Worm (Caenorhabditis elegans) whole organism, young adult: ENCODE results near the gene T24F1.7.

Source experiments
- B0336.3 ChIP-seq: fragments of 200-800 bp; sonication (Bioruptor generic); IDR thresholded peaks from 2 replicates; pipeline ENCODE4 v1.3.6; 2022; ENCODE audit warnings: missing genetic modification characterization, missing compliant biosample characterization
- C17E4.6 ChIP-seq: fragments of 200-800 bp; sonication (Bioruptor generic); IDR thresholded peaks from 2 replicates; pipeline ENCODE4 v1.3.6; 2022; ENCODE audit warnings: missing genetic modification reagents, missing genetic modification characterization, missing compliant biosample characterization
- F10E7.11 ChIP-seq: sonication (generic microtip); optimal IDR thresholded peaks from 2 replicates; lab custom pipeline; 2017; ENCODE audit warnings: mild to moderate bottlenecking, missing genetic modification characterization, moderate library complexity, missing compliant biosample characterization
- F39B2.1 ChIP-seq: fragments of 200-800 bp; sonication (Bioruptor generic); IDR thresholded peaks from 2 replicates; pipeline ENCODE4 v1.3.6; 2022; ENCODE audit warnings: missing genetic modification reagents, missing genetic modification characterization, missing compliant biosample characterization
- F55B11.4 ChIP-seq: sonication (generic microtip); optimal IDR thresholded peaks from 2 replicates; lab custom pipeline; 2016; ENCODE audit warnings: missing compliant biosample characterization, missing genetic modification characterization, borderline replicate concordance; ENCODE audit not compliant: insufficient read depth
- F57C9.4 ChIP-seq: sonication (generic microtip); optimal IDR thresholded peaks from 2 replicates; lab custom pipeline; 2017; ENCODE audit warnings: mild to moderate bottlenecking, missing genetic modification characterization, missing compliant biosample characterization
- K11D2.4 ChIP-seq: fragments of 200-800 bp; sonication (Bioruptor generic); IDR thresholded peaks from 2 replicates; pipeline ENCODE4 v1.3.6; 2022; ENCODE audit warnings: missing genetic modification reagents, missing genetic modification characterization, missing compliant biosample characterization
- T07F8.4 ChIP-seq: sonication (generic microtip); optimal IDR thresholded peaks from 2 replicates; lab custom pipeline; 2016; ENCODE audit warnings: mild to moderate bottlenecking, missing genetic modification characterization, moderate library complexity, missing compliant biosample characterization
- athp-1 ChIP-seq: sonication (generic microtip); optimal IDR thresholded peaks from 2 replicates; lab custom pipeline; 2017; ENCODE audit warnings: mild to moderate bottlenecking, missing genetic modification characterization, missing compliant biosample characterization
- bed-1 ChIP-seq: fragments of 200-800 bp; sonication (Bioruptor generic); IDR thresholded peaks from 2 replicates; pipeline ENCODE4 v1.3.6; 2022; ENCODE audit warnings: missing genetic modification reagents, missing genetic modification characterization, missing compliant biosample characterization
- bed-2 ChIP-seq: fragments of 200-800 bp; sonication (Bioruptor generic); IDR thresholded peaks from 2 replicates; pipeline ENCODE4 v1.3.6; 2022; ENCODE audit warnings: missing genetic modification reagents, missing genetic modification characterization, missing compliant biosample characterization
- cebp-2 ChIP-seq: fragments of 200-800 bp; sonication (Bioruptor generic); IDR thresholded peaks from 2 replicates; pipeline ENCODE4 v1.3.6; 2022; ENCODE audit warnings: missing genetic modification characterization, missing compliant biosample characterization
- ceh-27 ChIP-seq: fragments of 200-800 bp; sonication (Bioruptor generic); optimal IDR thresholded peaks from 2 replicates; lab custom pipeline; 2018; ENCODE audit warnings: mild to moderate bottlenecking, missing genetic modification characterization, moderate library complexity, missing compliant biosample characterization
- ceh-79 ChIP-seq: sonication (generic microtip); optimal IDR thresholded peaks from 2 replicates; lab custom pipeline; 2017; ENCODE audit warnings: mild to moderate bottlenecking, missing genetic modification characterization, missing compliant biosample characterization
- ceh-91 ChIP-seq: fragments of 200-800 bp; sonication (Bioruptor generic); IDR thresholded peaks from 2 replicates; pipeline ENCODE4 v1.3.6; 2022; ENCODE audit warnings: missing genetic modification reagents, missing genetic modification characterization, missing compliant biosample characterization
- die-1 ChIP-seq: sonication (generic microtip); optimal IDR thresholded peaks from 2 replicates; lab custom pipeline; 2016; ENCODE audit warnings: missing genotype, mild to moderate bottlenecking, missing genetic modification characterization, missing compliant biosample characterization
- dpff-1 ChIP-seq: sonication (generic microtip); optimal IDR thresholded peaks from 2 replicates; lab custom pipeline; 2017; ENCODE audit warnings: mild to moderate bottlenecking, missing genetic modification characterization, missing compliant biosample characterization
- dpl-1 ChIP-seq: fragments of 150-350 bp; optimal IDR thresholded peaks from 2 replicates; lab custom pipeline; 2014; ENCODE audit warnings: missing biosample characterization, missing genetic modification reagents, missing genetic modification characterization
- egrh-3 ChIP-seq: fragments of 200-800 bp; sonication (Bioruptor generic); IDR thresholded peaks from 2 replicates; pipeline ENCODE4 v1.3.6; 2022; ENCODE audit warnings: missing genetic modification reagents, missing genetic modification characterization, missing compliant biosample characterization
- ekl-4 ChIP-seq: fragments of 200-800 bp; sonication (Bioruptor generic); IDR thresholded peaks from 2 replicates; pipeline ENCODE4 v1.3.6; 2022; ENCODE audit warnings: missing genetic modification reagents, missing genetic modification characterization, missing compliant biosample characterization
- hlh-12 ChIP-seq: sonication (generic microtip); optimal IDR thresholded peaks from 2 replicates; lab custom pipeline; 2016; ENCODE audit warnings: missing genetic modification characterization, missing compliant biosample characterization
- let-607 ChIP-seq, 2 experiments: fragments of 200-800 bp in 1 of 2; sonication (Bioruptor generic) in 1 of 2; sonication (generic microtip) in 1 of 2; optimal IDR thresholded peaks; 2 replicates each; lab custom pipeline; 2016 to 2018; ENCODE audit warnings: mild to moderate bottlenecking in 2 of 2, missing compliant biosample characterization in 2 of 2, missing genetic modification characterization in 2 of 2, moderate library complexity in 2 of 2, missing genotype in 1 of 2
- lin-35 ChIP-seq, 3 experiments: fragments of 150-350 bp in 2 of 3; sonication (generic microtip) in 1 of 3; optimal IDR thresholded peaks; 2 replicates each; lab custom pipeline; 2014 to 2018; ENCODE audit warnings: missing biosample characterization in 3 of 3, missing genetic modification characterization in 3 of 3, missing genetic modification reagents in 3 of 3
- lin-40 ChIP-seq: sonication (generic microtip); optimal IDR thresholded peaks from 2 replicates; lab custom pipeline; 2016; ENCODE audit warnings: missing genetic modification characterization, mild to moderate bottlenecking, missing compliant biosample characterization, missing genotype, missing genetic modification reagents
- nhr-120 ChIP-seq: fragments of 200-800 bp; sonication (Bioruptor generic); IDR thresholded peaks from 2 replicates; pipeline ENCODE4 v1.3.6; 2022; ENCODE audit warnings: missing genetic modification characterization, missing compliant biosample characterization
- nhr-179 ChIP-seq: sonication (generic microtip); optimal IDR thresholded peaks from 2 replicates; lab custom pipeline; 2016; ENCODE audit warnings: mild to moderate bottlenecking, missing genetic modification characterization, missing compliant biosample characterization
- nhr-27 ChIP-seq: fragments of 200-800 bp; sonication (Bioruptor generic); optimal IDR thresholded peaks from 2 replicates; lab custom pipeline; 2018; ENCODE audit warnings: mild to moderate bottlenecking, missing genetic modification characterization, moderate library complexity, missing compliant biosample characterization
- nhr-80 ChIP-seq: sonication (generic microtip); optimal IDR thresholded peaks from 2 replicates; lab custom pipeline; 2016; ENCODE audit warnings: missing genetic modification characterization, missing compliant biosample characterization
- sea-2 ChIP-seq: fragments of 200-800 bp; sonication (Bioruptor generic); IDR thresholded peaks from 2 replicates; pipeline ENCODE4 v1.3.6; 2022; ENCODE audit warnings: missing genetic modification characterization, missing compliant biosample characterization
- snpc-1.1 ChIP-seq: sonication (generic microtip); optimal IDR thresholded peaks from 2 replicates; lab custom pipeline; 2017; ENCODE audit warnings: missing genetic modification characterization, mild to moderate bottlenecking, missing compliant biosample characterization, antibody characterized with exemption, moderate library complexity, missing genotype, missing genetic modification reagents; ENCODE audit not compliant: insufficient read depth
- tbp1 ChIP-seq: fragments of 200-800 bp; sonication (Bioruptor generic); optimal IDR thresholded peaks from 2 replicates; lab custom pipeline; 2018; ENCODE audit warnings: mild to moderate bottlenecking, missing genetic modification characterization, missing compliant biosample characterization
- tlf-1 ChIP-seq: fragments of 200-800 bp; sonication (Bioruptor generic); optimal IDR thresholded peaks from 2 replicates; lab custom pipeline; 2018; ENCODE audit warnings: mild to moderate bottlenecking, missing genetic modification characterization, missing compliant biosample characterization
- unc-130 ChIP-seq: sonication (generic microtip); optimal IDR thresholded peaks from 2 replicates; lab custom pipeline; 2016; ENCODE audit warnings: missing genetic modification reagents, missing genetic modification characterization, missing compliant biosample characterization
- unc-62 ChIP-seq: fragments of 150-350 bp; optimal IDR thresholded peaks from 2 replicates; lab custom pipeline; 2014; ENCODE audit warnings: missing biosample characterization, missing genetic modification reagents, missing genetic modification characterization
- zfh-2 ChIP-seq: fragments of 200-800 bp; sonication (Bioruptor generic); conservative IDR thresholded peaks from 2 replicates; pipeline ENCODE4 v1.3.6; 2022; ENCODE audit warnings: missing genetic modification reagents, missing genetic modification characterization, missing compliant biosample characterization
- ztf-25 ChIP-seq: fragments of 200-800 bp; sonication (Bioruptor generic); IDR thresholded peaks from 2 replicates; pipeline ENCODE4 v1.3.6; 2022; ENCODE audit warnings: missing genetic modification reagents, missing genetic modification characterization, missing compliant biosample characterization

Gene T24F1.7

DNA sequence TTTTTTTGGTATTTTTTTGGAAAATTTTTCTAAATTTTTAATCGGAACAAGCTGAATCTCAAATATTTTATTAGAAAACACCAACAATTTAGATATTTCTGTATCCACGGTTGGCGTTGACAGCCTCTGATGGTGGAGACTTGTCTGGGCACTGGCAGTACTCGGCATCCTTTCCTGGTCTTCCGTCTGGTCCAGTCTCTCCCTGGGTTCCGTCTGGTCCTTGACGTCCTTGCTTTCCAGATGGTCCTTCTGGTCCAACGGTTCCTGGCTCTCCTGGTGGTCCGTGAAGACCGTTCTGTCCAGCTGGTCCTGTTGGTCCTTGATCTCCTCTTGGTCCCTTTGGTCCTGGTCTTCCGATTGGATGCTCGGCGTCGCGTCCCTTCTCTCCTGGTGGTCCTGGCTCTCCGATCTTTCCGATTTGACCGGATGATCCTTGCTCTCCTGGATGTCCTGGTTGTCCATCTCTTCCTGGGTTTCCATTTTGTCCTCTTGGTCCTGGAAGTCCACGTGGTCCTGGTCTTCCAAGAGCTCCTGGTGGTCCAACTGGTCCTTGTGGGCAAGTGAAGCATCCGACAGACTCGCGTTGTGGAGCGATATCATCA lies 24.4 kb downstream of the T24F1.7 start:
- TF ChIP-seq unc-130 (GFP tag; lab: Kevin White, UChicago) (no peak), zfh-2 (GFP tag; lab: Robert Waterston, UW) (peak; percentile 81), K11D2.4 (GFP tag; lab: Robert Waterston, UW) (no peak), bed-1 (GFP tag; lab: Robert Waterston, UW) (0 out of 2 replicates have a peak, but pooled peaks have one; percentile 20), ztf-25 (GFP tag; lab: Robert Waterston, UW) (no peak), F10E7.11 (tag; lab: Kevin White, UChicago) (no peak), egrh-3 (GFP tag; lab: Robert Waterston, UW) (peak; percentile 8; the same call in 1 of the 2 replicates), ekl-4 (GFP tag; lab: Robert Waterston, UW) (no peak), hlh-12 (tag; lab: Kevin White, UChicago) (no peak), T07F8.4 (no peak), unc-62 (GFP tag; lab: Kevin White, UChicago) (no peak)

DNA sequence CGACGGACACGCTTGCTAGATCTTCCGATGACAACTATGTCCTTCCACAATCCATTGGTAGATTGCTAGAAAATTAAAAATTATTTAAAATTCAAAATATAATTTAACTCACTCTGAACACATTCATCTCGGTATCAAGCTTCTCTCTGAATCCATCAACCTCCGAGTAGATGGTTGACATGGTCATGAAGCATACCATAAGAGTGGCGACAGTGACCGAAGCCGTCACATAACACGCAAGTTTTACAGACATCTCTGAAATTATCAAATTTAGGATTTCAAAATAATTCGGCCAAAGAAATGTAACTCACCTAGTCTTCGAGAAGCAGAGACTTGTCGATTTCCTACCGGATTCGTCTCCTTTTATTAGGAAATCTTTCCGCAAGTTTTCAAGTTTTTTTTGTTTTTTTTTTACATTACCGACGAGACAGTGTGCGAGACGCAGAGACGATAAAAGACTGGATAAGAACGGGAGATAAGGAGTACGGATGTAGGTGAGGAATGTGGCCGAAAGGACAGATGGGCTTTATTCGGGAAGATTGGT lies 25.2 kb downstream of the T24F1.7 start, which contains the start of gene sqt-1:
TSS of gene sqt-1 (minus strand) at position 341 of the 544 bp plus-strand sequence.
- TF ChIP-seq C17E4.6, result no peak
- no peak for TF ChIP-seq bed-1 (GFP tag; lab: Robert Waterston, UW)
- TF ChIP-seq F57C9.4 (tag; lab: Kevin White, UChicago), result no peak
- TF ChIP-seq lin-35 (GFP tag; optimal IDR thresholded peaks at IDR 0.05; lab: Kevin White, UChicago), result no peak
- no peak for TF ChIP-seq tlf-1
- no peak for TF ChIP-seq F55B11.4 (tag; lab: Kevin White, UChicago)
- TF ChIP-seq nhr-179 (tag; lab: Kevin White, UChicago), result no peak
- no peak for TF ChIP-seq tbp1 (GFP tag; lab: Kevin White, UChicago)
- TF ChIP-seq cebp-2 (GFP tag; lab: Robert Waterston, UW), result no peak
- no peak for TF ChIP-seq die-1
- no peak for TF ChIP-seq nhr-120 (GFP tag; lab: Robert Waterston, UW)
- TF ChIP-seq B0336.3 (GFP tag; lab: Robert Waterston, UW), result no peak
- no peak for TF ChIP-seq athp-1 (tag; lab: Kevin White, UChicago)
- no peak for TF ChIP-seq ceh-91 (GFP tag; lab: Robert Waterston, UW)
- no peak for TF ChIP-seq ceh-79 (tag; lab: Kevin White, UChicago)
- TF ChIP-seq, all 124 proteins: peak for 0

DNA sequence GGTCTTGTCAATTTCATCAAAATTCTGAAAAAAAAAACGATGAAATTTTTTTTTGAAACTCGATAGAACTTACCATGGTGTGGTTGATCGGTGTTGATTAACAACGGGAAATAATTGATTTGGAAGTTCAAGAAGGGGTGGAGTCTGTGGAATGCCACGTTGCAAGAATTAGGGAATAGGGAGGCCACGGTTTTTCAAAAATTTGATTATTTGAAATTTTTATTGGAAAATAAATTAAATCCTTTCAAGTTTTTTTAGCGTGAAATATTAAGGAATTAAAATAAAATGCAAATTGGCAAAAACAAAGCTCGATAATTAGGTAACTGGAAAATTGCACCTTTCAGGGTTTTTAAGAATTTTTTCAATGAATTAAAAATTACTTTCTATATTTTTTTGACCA lies 27.2 kb downstream of the T24F1.7 start, which contains the start of gene rmd-3:
TSS of gene rmd-3 (minus strand) at position 101 of the 400 bp plus-strand sequence.
- TF ChIP-seq sea-2 (GFP tag; lab: Robert Waterston, UW), result no peak
- no peak for TF ChIP-seq nhr-80
- TF ChIP-seq F10E7.11 (tag; lab: Kevin White, UChicago), result no peak
- no peak for TF ChIP-seq snpc-1.1
- no peak for TF ChIP-seq nhr-27 (tag; lab: Kevin White, UChicago)
- TF ChIP-seq F39B2.1, result no peak
- no peak for TF ChIP-seq lin-40 (tag; lab: Kevin White, UChicago)
- TF ChIP-seq dpl-1 (GFP tag; lab: Kevin White, UChicago), result no peak
- TF ChIP-seq dpff-1 (tag; lab: Kevin White, UChicago), result no peak
- TF ChIP-seq ceh-27 (GFP tag; lab: Kevin White, UChicago), result no peak
- no peak for TF ChIP-seq bed-2 (GFP tag; lab: Robert Waterston, UW)
- TF ChIP-seq ztf-25 (GFP tag; lab: Robert Waterston, UW), result no peak
- no peak for TF ChIP-seq let-607 (tag; optimal IDR thresholded peaks at IDR 0.05; lab: Kevin White, UChicago)
- TF ChIP-seq unc-62 (GFP tag; lab: Kevin White, UChicago), result no peak
